Fruit fly (Drosophila melanogaster) whole organism, embryonic: ENCODE data around the gene Vdup1.

ENCODE experiments used
- Atf6 ChIP-seq: fragments of 200-800 bp; sonication (Bioruptor generic); IDR thresholded peaks from 2 replicates; pipeline ENCODE4 v1.3.6; 2022; ENCODE audit warnings: missing biosample characterization, missing genetic modification characterization
- CG10209 ChIP-seq: fragments of 200-800 bp; sonication (Bioruptor generic); optimal IDR thresholded peaks from 3 replicates; lab custom pipeline; 2017; ENCODE audit warnings: missing biosample characterization, mild to moderate bottlenecking, missing genetic modification characterization, missing genetic modification reagents
- CG11504 ChIP-seq: fragments of 200-800 bp; sonication (Bioruptor generic); optimal IDR thresholded peaks from 3 replicates; lab custom pipeline; 2019; ENCODE audit warnings: missing biosample characterization, mild to moderate bottlenecking, missing genetic modification characterization, moderate library complexity
- CG11723 ChIP-seq: fragments of 200-800 bp; sonication (Bioruptor generic); optimal IDR thresholded peaks from 2 replicates; lab custom pipeline; 2017; ENCODE audit warnings: missing biosample characterization, mild to moderate bottlenecking, missing genetic modification characterization
- CG12659 ChIP-seq: fragments of 200-800 bp; sonication (Bioruptor generic); optimal IDR thresholded peaks from 3 replicates; lab custom pipeline; 2017; ENCODE audit warnings: mild to moderate bottlenecking, missing biosample characterization, missing genetic modification reagents, missing genetic modification characterization
- CG12744 ChIP-seq: fragments of 200-800 bp; sonication (Bioruptor generic); optimal IDR thresholded peaks from 2 replicates; lab custom pipeline; 2016; ENCODE audit warnings: missing biosample characterization, missing genetic modification characterization
- CG12942 ChIP-seq: fragments of 200-800 bp; sonication (Bioruptor generic); optimal IDR thresholded peaks from 3 replicates; lab custom pipeline; 2016; ENCODE audit warnings: missing biosample characterization, missing genetic modification characterization
- CG13424 ChIP-seq: fragments of 200-800 bp; sonication (Bioruptor generic); optimal IDR thresholded peaks from 2 replicates; lab custom pipeline; 2019; ENCODE audit warnings: missing biosample characterization, mild to moderate bottlenecking, missing genetic modification characterization, moderate library complexity
- CG15011 ChIP-seq: fragments of 200-800 bp; sonication (Bioruptor generic); optimal IDR thresholded peaks from 3 replicates; lab custom pipeline; 2018; ENCODE audit warnings: missing biosample characterization, mild to moderate bottlenecking, missing genetic modification characterization
- CG15073 ChIP-seq: fragments of 200-800 bp; sonication (Bioruptor generic); optimal IDR thresholded peaks from 2 replicates; lab custom pipeline; 2016; ENCODE audit warnings: missing biosample characterization, missing genetic modification characterization
- CG1603 ChIP-seq: fragments of 200-800 bp; sonication (Bioruptor generic); optimal IDR thresholded peaks from 2 replicates; lab custom pipeline; 2019; ENCODE audit warnings: missing biosample characterization, mild to moderate bottlenecking, missing genetic modification characterization, moderate library complexity
- CG16779 ChIP-seq: fragments of 200-800 bp; sonication (Bioruptor generic); IDR thresholded peaks from 2 replicates; pipeline ENCODE4 v1.3.6; 2022; ENCODE audit warnings: missing biosample characterization, missing genetic modification characterization
- CG16815 ChIP-seq: fragments of 200-800 bp; sonication (Bioruptor generic); optimal IDR thresholded peaks from 3 replicates; lab custom pipeline; 2017; ENCODE audit warnings: missing biosample characterization, mild to moderate bottlenecking, missing genetic modification characterization
- CG18599 ChIP-seq: fragments of 200-800 bp; sonication (Bioruptor generic); optimal IDR thresholded peaks from 3 replicates; lab custom pipeline; 2017; ENCODE audit warnings: missing biosample characterization, missing genetic modification characterization, mild to moderate bottlenecking, moderate library complexity, missing genetic modification reagents
- CG18619 ChIP-seq: fragments of 200-800 bp; sonication (Bioruptor generic); optimal IDR thresholded peaks from 3 replicates; lab custom pipeline; 2017; ENCODE audit warnings: missing biosample characterization, mild to moderate bottlenecking, missing genetic modification characterization
- CG2120 ChIP-seq: fragments of 200-800 bp; sonication (Bioruptor generic); optimal IDR thresholded peaks from 3 replicates; lab custom pipeline; 2016; ENCODE audit warnings: missing biosample characterization, missing genetic modification characterization
- CG3726 ChIP-seq: fragments of 200-800 bp; sonication (Bioruptor generic); IDR thresholded peaks from 3 replicates; pipeline ENCODE4, ENCODE4 v1.3.6; 2022; ENCODE audit warnings: missing biosample characterization, missing genetic modification characterization
- CG3838 ChIP-seq: fragments of 200-800 bp; sonication (Bioruptor generic); optimal IDR thresholded peaks from 3 replicates; lab custom pipeline; 2016; ENCODE audit warnings: missing biosample characterization, missing genetic modification characterization
- CG3847 ChIP-seq: fragments of 200-800 bp; sonication (Bioruptor generic); IDR thresholded peaks from 2 replicates; pipeline ENCODE4 v1.3.6; 2022; ENCODE audit warnings: missing biosample characterization, missing genetic modification characterization
- CG4282 ChIP-seq: fragments of 200-800 bp; sonication (Bioruptor generic); optimal IDR thresholded peaks from 2 replicates; lab custom pipeline; 2016; ENCODE audit warnings: missing biosample characterization, missing genetic modification characterization
- CG4424 ChIP-seq: fragments of 200-800 bp; sonication (Bioruptor generic); optimal IDR thresholded peaks from 3 replicates; lab custom pipeline; 2016; ENCODE audit warnings: missing biosample characterization, missing genetic modification characterization
- CG4730 ChIP-seq: fragments of 200-800 bp; sonication (Bioruptor generic); IDR thresholded peaks from 2 replicates; pipeline ENCODE4 v1.3.6; 2022; ENCODE audit warnings: missing biosample characterization, missing genetic modification characterization
- CG6683 ChIP-seq: fragments of 200-800 bp; sonication (Bioruptor generic); optimal IDR thresholded peaks from 2 replicates; lab custom pipeline; 2017; ENCODE audit warnings: missing biosample characterization, mild to moderate bottlenecking, missing genetic modification characterization, missing genetic modification reagents
- CG6765 ChIP-seq: fragments of 200-800 bp; sonication (Bioruptor generic); optimal IDR thresholded peaks from 3 replicates; lab custom pipeline; 2017; ENCODE audit warnings: missing biosample characterization, mild to moderate bottlenecking, missing genetic modification characterization
- CG7357 ChIP-seq: fragments of 200-800 bp; sonication (Bioruptor generic); IDR thresholded peaks from 3 replicates; pipeline ENCODE4 v1.3.6; 2022; ENCODE audit warnings: missing biosample characterization, missing genetic modification characterization
- CG8290 ChIP-seq, 3 experiments: fragments of 200-800 bp; sonication (Bioruptor generic); optimal IDR thresholded peaks; 2 replicates each; lab custom pipeline; 2016 to 2019; ENCODE audit warnings: missing biosample characterization in 3 of 3, missing genetic modification characterization in 3 of 3, mild to moderate bottlenecking in 2 of 3, moderate library complexity in 1 of 3
- CG9876 ChIP-seq: fragments of 200-800 bp; sonication (Bioruptor generic); optimal IDR thresholded peaks from 2 replicates; lab custom pipeline; 2016; ENCODE audit warnings: missing biosample characterization, missing genetic modification characterization
- D19A ChIP-seq: fragments of 200-800 bp; optimal IDR thresholded peaks from 3 replicates; lab custom pipeline; 2019; ENCODE audit warnings: missing biosample characterization, mild to moderate bottlenecking, missing genetic modification characterization, moderate library complexity
- Gug ChIP-seq: fragments of 200-800 bp; sonication (Bioruptor generic); IDR thresholded peaks from 4 replicates; pipeline ENCODE4 v1.3.6; 2022; ENCODE audit warnings: missing biosample characterization, missing genetic modification characterization
- H2.0 ChIP-seq: fragments of 200-800 bp; sonication (Bioruptor generic); IDR thresholded peaks from 2 replicates; pipeline ENCODE4 v1.3.6; 2022; ENCODE audit warnings: missing biosample characterization, missing genetic modification characterization
- Hey ChIP-seq: fragments of 200-800 bp; sonication (Bioruptor generic); optimal IDR thresholded peaks from 3 replicates; lab custom pipeline; 2018; ENCODE audit warnings: missing biosample characterization, mild to moderate bottlenecking, missing genetic modification characterization
- Mrtf ChIP-seq: fragments of 200-800 bp; sonication (Bioruptor generic); IDR thresholded peaks from 3 replicates; pipeline ENCODE4 v1.3.6; 2022; ENCODE audit warnings: missing biosample characterization, missing genetic modification characterization
- Nf-YA ChIP-seq: fragments of 200-800 bp; sonication (Bioruptor generic); IDR thresholded peaks from 2 replicates; pipeline ENCODE4 v1.3.6; 2022; ENCODE audit warnings: missing biosample characterization, missing genetic modification characterization
- NfI ChIP-seq: fragments of 200-800 bp; sonication (Bioruptor generic); optimal IDR thresholded peaks from 3 replicates; lab custom pipeline; 2018; ENCODE audit warnings: missing biosample characterization, mild to moderate bottlenecking, missing genetic modification characterization, moderate library complexity
- Xrp1 ChIP-seq: fragments of 200-800 bp; sonication (Bioruptor generic); IDR thresholded peaks from 2 replicates; pipeline ENCODE4 v1.3.6; 2022; ENCODE audit warnings: missing biosample characterization, missing genetic modification characterization
- chm ChIP-seq: fragments of 200-800 bp; sonication (Bioruptor generic); IDR thresholded peaks from 2 replicates; pipeline ENCODE4 v1.3.6; 2022; ENCODE audit warnings: missing biosample characterization, missing genetic modification characterization
- dmrt11E ChIP-seq: fragments of 200-800 bp; sonication (Bioruptor generic); optimal IDR thresholded peaks from 3 replicates; lab custom pipeline; 2018; ENCODE audit warnings: missing biosample characterization, mild to moderate bottlenecking, missing genetic modification characterization, moderate library complexity
- dpn ChIP-seq, 2 experiments: fragments of 200-800 bp; sonication (Bioruptor generic); optimal IDR thresholded peaks; 3 replicates each; lab custom pipeline; 2016; ENCODE audit warnings: missing biosample characterization in 2 of 2, missing genetic modification characterization in 2 of 2
- ems ChIP-seq: fragments of 200-800 bp; sonication (Bioruptor generic); optimal IDR thresholded peaks from 3 replicates; lab custom pipeline; 2016; ENCODE audit warnings: missing biosample characterization, missing genetic modification characterization
- esg ChIP-seq: fragments of 200-800 bp; sonication (Bioruptor generic); conservative IDR thresholded peaks from 2 replicates; pipeline ENCODE4 v1.3.6; 2022; ENCODE audit warnings: missing biosample characterization, missing genetic modification characterization
- gem ChIP-seq: fragments of 200-800 bp; sonication (Bioruptor generic); optimal IDR thresholded peaks from 2 replicates; lab custom pipeline; 2019; ENCODE audit warnings: missing biosample characterization, mild to moderate bottlenecking, missing genetic modification characterization, moderate library complexity
- jing ChIP-seq: fragments of 200-800 bp; sonication (Bioruptor generic); optimal IDR thresholded peaks from 2 replicates; lab custom pipeline; 2018; ENCODE audit warnings: missing biosample characterization, mild to moderate bottlenecking, missing genetic modification characterization
- kah ChIP-seq: fragments of 200-800 bp; sonication (Bioruptor generic); optimal IDR thresholded peaks from 2 replicates; lab custom pipeline; 2018; ENCODE audit warnings: missing biosample characterization, mild to moderate bottlenecking, missing genetic modification characterization
- klu ChIP-seq: fragments of 200-800 bp; sonication (Bioruptor generic); IDR thresholded peaks from 2 replicates; pipeline ENCODE4 v1.3.6; 2022; ENCODE audit warnings: missing biosample characterization, missing genetic modification characterization
- nerfin-2 ChIP-seq: fragments of 200-800 bp; sonication (Bioruptor generic); IDR thresholded peaks from 2 replicates; pipeline ENCODE4 v1.3.6; 2022; ENCODE audit warnings: missing biosample characterization, missing genetic modification characterization; ENCODE audit not compliant: partially characterized antibody
- oc ChIP-seq: fragments of 200-800 bp; sonication (Bioruptor generic); optimal IDR thresholded peaks from 2 replicates; lab custom pipeline; 2018; ENCODE audit warnings: missing biosample characterization, mild to moderate bottlenecking, missing genetic modification characterization, moderate library complexity
- pnt ChIP-seq: fragments of 200-800 bp; sonication (Bioruptor generic); optimal IDR thresholded peaks from 3 replicates; lab custom pipeline; 2016; ENCODE audit warnings: missing biosample characterization, missing genetic modification characterization
- shn ChIP-seq: fragments of 200-800 bp; sonication (Bioruptor generic); optimal IDR thresholded peaks from 3 replicates; lab custom pipeline; 2016; ENCODE audit warnings: missing biosample characterization, missing genetic modification characterization
- tna ChIP-seq: fragments of 200-800 bp; sonication (Bioruptor generic); IDR thresholded peaks from 2 replicates; pipeline ENCODE4 v1.3.6; 2022; ENCODE audit warnings: missing biosample characterization, missing genetic modification characterization; ENCODE audit not compliant: partially characterized antibody
- unc-4 ChIP-seq: fragments of 200-800 bp; sonication (Bioruptor generic); IDR thresholded peaks from 2 replicates; pipeline ENCODE4 v1.3.6; 2022; ENCODE audit warnings: missing biosample characterization, missing genetic modification characterization; ENCODE audit not compliant: partially characterized antibody

Gene Vdup1

dm6 chr3L:184251-184650 is 5.5 kb upstream of the Vdup1 start, which contains the start of the genes CG34140, Mkp and Mtch (continued):
- TF ChIP-seq CG10209 (GFP tag; lab: Kevin White, UChicago): no peak
- peak; percentile 88 for TF ChIP-seq CG8290 (GFP tag; optimal IDR thresholded peaks at IDR 0.05; lab: Kevin White, UChicago)
- peak in 1 of 2 experiments; percentile 66 for TF ChIP-seq CG8290 (tag; optimal IDR thresholded peaks at IDR 0.05; lab: Kevin White, UChicago)
- no peak for TF ChIP-seq D19A (tag; lab: Kevin White, UChicago)
- peak; percentile 81 for TF ChIP-seq nerfin-2 (GFP tag; lab: Robert Waterston, UW)
- peak; percentile 96 for TF ChIP-seq unc-4 (GFP tag; lab: Robert Waterston, UW)
- peak; percentile 83 for TF ChIP-seq Gug
- TF ChIP-seq klu (GFP tag; lab: Robert Waterston, UW): peak; percentile 74
- peak; percentile 80 for TF ChIP-seq shn (GFP tag; lab: Kevin White, UChicago)
- peak; percentile 83 for TF ChIP-seq kah (GFP tag; lab: Kevin White, UChicago)
- TF ChIP-seq CG6683 (GFP tag; lab: Kevin White, UChicago): peak; percentile 65
- peak; percentile 76 for TF ChIP-seq H2.0 (GFP tag; lab: Robert Waterston, UW)
- peak; percentile 64 for TF ChIP-seq chm (GFP tag; lab: Robert Waterston, UW)
- TF ChIP-seq CG3838: peak; percentile 63
- peak; percentile 90 for TF ChIP-seq Xrp1 (GFP tag; lab: Robert Waterston, UW)
- TF ChIP-seq CG4424 (GFP tag; lab: Kevin White, UChicago): peak; percentile 87
- TF ChIP-seq CG18619 (GFP tag; lab: Kevin White, UChicago): peak; percentile 70
- TF ChIP-seq CG12942 (GFP tag; lab: Kevin White, UChicago): peak; percentile 86
- no peak for TF ChIP-seq CG11504 (tag; lab: Kevin White, UChicago)
- no peak for TF ChIP-seq CG1603 (tag; lab: Kevin White, UChicago)
- TF ChIP-seq CG4730 (GFP tag; lab: Robert Waterston, UW): peak; percentile 65
- TF ChIP-seq CG9876: peak; percentile 67
- TF ChIP-seq esg (GFP tag; lab: Robert Waterston, UW): peak; percentile 76
- TF ChIP-seq CG3726: 0 out of 3 replicates have a peak, but pooled peaks have one; percentile 25
- 0 out of 3 replicates have a peak, but pooled peaks have one; percentile 51 for TF ChIP-seq Mrtf
- TF ChIP-seq CG18599 (GFP tag; lab: Kevin White, UChicago): peak; percentile 88
- TF ChIP-seq CG12744 (GFP tag; lab: Kevin White, UChicago): peak; percentile 82
- TF ChIP-seq NfI: peak; percentile 81
- TF ChIP-seq gem (tag; lab: Kevin White, UChicago): peak; percentile 91
- no peak for TF ChIP-seq CG15011
- peak; percentile 71 for TF ChIP-seq CG4282
- TF ChIP-seq tna (GFP tag; lab: Robert Waterston, UW): peak; percentile 90
- TF ChIP-seq CG12659 (GFP tag; lab: Kevin White, UChicago): peak; percentile 89
- peak; percentile 78 for TF ChIP-seq Atf6 (GFP tag; lab: Robert Waterston, UW)
- peak; percentile 77 for TF ChIP-seq pnt (GFP tag; lab: Kevin White, UChicago)
- TF ChIP-seq Nf-YA (GFP tag; lab: Robert Waterston, UW): no peak
- 0 out of 3 replicates have a peak, but pooled peaks have one; percentile 31 for TF ChIP-seq CG7357
- TF ChIP-seq dpn (GFP tag; optimal IDR thresholded peaks at IDR 0.05; lab: Kevin White, UChicago): peak; percentile 91
- peak; percentile 8 for TF ChIP-seq CG15073
- peak; percentile 56 for TF ChIP-seq CG6765
- peak; percentile 80 for TF ChIP-seq dmrt11E (tag; lab: Kevin White, UChicago)
- no peak for TF ChIP-seq oc (tag; lab: Kevin White, UChicago)
- no peak for TF ChIP-seq Hey (tag; lab: Kevin White, UChicago)
- TF ChIP-seq CG16779 (GFP tag; lab: Robert Waterston, UW): peak; percentile 46; the same call in 1 of the 2 replicates
- peak; percentile 88 for TF ChIP-seq CG13424 (tag; lab: Kevin White, UChicago)
- TF ChIP-seq CG16815 (GFP tag; lab: Kevin White, UChicago): peak; percentile 72
- TF ChIP-seq jing (GFP tag; lab: Kevin White, UChicago): no peak
- TF ChIP-seq ems (GFP tag; lab: Kevin White, UChicago): peak; percentile 68
- peak; percentile 95 for TF ChIP-seq CG2120 (GFP tag; lab: Kevin White, UChicago)
- TF ChIP-seq CG11723 (GFP tag; lab: Kevin White, UChicago): no peak
- TF ChIP-seq CG3847: peak; percentile 88
